Worm (Caenorhabditis elegans) whole organism, L3 larva: ENCODE measurements around the gene str-225.
A peak's percentile ranks its signal among the peaks of the same experiment; 100 is the strongest.

ENCODE experiments used
- ama-1 ChIP-seq: fragments of 150-350 bp; optimal IDR thresholded peaks from 2 replicates; lab custom pipeline; 2018
- ceh-28 ChIP-seq: fragments of 150-350 bp; optimal IDR thresholded peaks from 2 replicates; lab custom pipeline; 2014; ENCODE audit warnings: missing biosample characterization, missing genetic modification reagents, missing genetic modification characterization
- ceh-82 ChIP-seq: fragments of 150-350 bp; optimal IDR thresholded peaks from 2 replicates; lab custom pipeline; 2014; ENCODE audit warnings: missing biosample characterization, missing genetic modification characterization
- ceh-9 ChIP-seq: sonication (generic microtip); optimal IDR thresholded peaks from 2 replicates; lab custom pipeline; 2018; ENCODE audit warnings: missing biosample characterization, missing genetic modification characterization
- daf-12 ChIP-seq: fragments of 150-350 bp; optimal IDR thresholded peaks from 2 replicates; lab custom pipeline; 2014; ENCODE audit warnings: missing biosample characterization, missing genetic modification reagents, missing genetic modification characterization
- egl-27 ChIP-seq: sonication (generic microtip); optimal IDR thresholded peaks from 4 replicates; lab custom pipeline; 2017; ENCODE audit warnings: missing biosample characterization, missing genetic modification reagents, missing genetic modification characterization
- egl-5 ChIP-seq: fragments of 150-350 bp; optimal IDR thresholded peaks from 2 replicates; lab custom pipeline; 2017; ENCODE audit warnings: missing biosample characterization, missing genetic modification reagents, missing genetic modification characterization, inconsistent platforms
- elt-1 ChIP-seq: fragments of 150-350 bp; optimal IDR thresholded peaks from 2 replicates; lab custom pipeline; 2014; ENCODE audit warnings: missing biosample characterization, missing genetic modification characterization
- elt-2 ChIP-seq: sonication (generic microtip); optimal IDR thresholded peaks from 2 replicates; lab custom pipeline; 2016; ENCODE audit warnings: missing genetic modification reagents, mild to moderate bottlenecking, missing genetic modification characterization, missing compliant biosample characterization
- elt-3 ChIP-seq, 3 experiments: fragments of 150-350 bp in 1 of 3; sonication (generic microtip) in 2 of 3; optimal IDR thresholded peaks; 2 replicates in 2 of 3; 4 replicates in 1 of 3; lab custom pipeline; 2014 to 2017; ENCODE audit warnings: missing biosample characterization in 3 of 3, missing genetic modification characterization in 3 of 3
- eor-1 ChIP-seq, 2 experiments: fragments of 150-350 bp; optimal IDR thresholded peaks; 2 replicates each; lab custom pipeline; 2014 to 2018; ENCODE audit warnings: missing biosample characterization in 2 of 2, missing genetic modification characterization in 2 of 2
- fkh-10 ChIP-seq: sonication (generic microtip); optimal IDR thresholded peaks from 2 replicates; lab custom pipeline; 2017; ENCODE audit warnings: missing biosample characterization, missing genetic modification reagents, missing genetic modification characterization
- fkh-2 ChIP-seq: fragments of 150-350 bp; optimal IDR thresholded peaks from 2 replicates; lab custom pipeline; 2014; ENCODE audit warnings: missing biosample characterization, missing genetic modification reagents, missing genetic modification characterization
- lin-15B ChIP-seq: fragments of 150-350 bp; optimal IDR thresholded peaks from 2 replicates; lab custom pipeline; 2014; ENCODE audit warnings: missing biosample characterization, missing genetic modification characterization
- lin-39 ChIP-seq: fragments of 150-350 bp; optimal IDR thresholded peaks from 2 replicates; lab custom pipeline; 2018; ENCODE audit warnings: missing biosample characterization, missing genetic modification reagents, missing genetic modification characterization
- lsy-12 ChIP-seq: sonication (generic microtip); optimal IDR thresholded peaks from 2 replicates; lab custom pipeline; 2016; ENCODE audit warnings: mild to moderate bottlenecking, missing genetic modification characterization, missing compliant biosample characterization
- mml-1 ChIP-seq: fragments of 150-350 bp; sonication (generic microtip); optimal IDR thresholded peaks from 3 replicates; lab custom pipeline; 2014; ENCODE audit warnings: missing biosample characterization, missing genetic modification characterization
- nhr-11 ChIP-seq: fragments of 150-350 bp; optimal IDR thresholded peaks from 2 replicates; lab custom pipeline; 2014; ENCODE audit warnings: missing biosample characterization, missing genetic modification characterization
- nhr-12 ChIP-seq: fragments of 150-350 bp; optimal IDR thresholded peaks from 2 replicates; lab custom pipeline; 2014; ENCODE audit warnings: missing biosample characterization, missing genetic modification characterization
- nhr-237 ChIP-seq: fragments of 150-350 bp; optimal IDR thresholded peaks from 2 replicates; lab custom pipeline; 2014; ENCODE audit warnings: missing biosample characterization, missing genetic modification characterization
- nhr-28 ChIP-seq: fragments of 150-350 bp; optimal IDR thresholded peaks from 2 replicates; lab custom pipeline; 2014; ENCODE audit warnings: missing biosample characterization, missing genetic modification characterization
- nhr-43 ChIP-seq: sonication (generic microtip); optimal IDR thresholded peaks from 2 replicates; lab custom pipeline; 2016; ENCODE audit warnings: mild to moderate bottlenecking, missing genetic modification characterization, missing compliant biosample characterization; ENCODE audit not compliant: poor library complexity, severe bottlenecking
- nhr-67 ChIP-seq: fragments of 150-350 bp; optimal IDR thresholded peaks from 2 replicates; lab custom pipeline; 2014; ENCODE audit warnings: missing biosample characterization, missing genetic modification characterization
- nhr-76 ChIP-seq: fragments of 150-350 bp; sonication (generic microtip); optimal IDR thresholded peaks from 5 replicates; lab custom pipeline; 2014; ENCODE audit warnings: missing biosample characterization, missing genetic modification characterization
- nhr-77 ChIP-seq: fragments of 150-350 bp; optimal IDR thresholded peaks from 2 replicates; lab custom pipeline; 2014; ENCODE audit warnings: missing biosample characterization, missing genetic modification characterization
- pha-4 ChIP-seq: fragments of 150-350 bp; optimal IDR thresholded peaks from 2 replicates; lab custom pipeline; 2014; ENCODE audit warnings: missing biosample characterization, missing genetic modification reagents, missing genetic modification characterization
- pqm-1 ChIP-seq: fragments of 150-350 bp; optimal IDR thresholded peaks from 2 replicates; lab custom pipeline; 2017; ENCODE audit warnings: missing biosample characterization, missing genetic modification characterization, inconsistent platforms
- sea-2 ChIP-seq: fragments of 150-350 bp; sonication (generic microtip); optimal IDR thresholded peaks from 4 replicates; lab custom pipeline; 2014; ENCODE audit warnings: missing biosample characterization, missing genetic modification reagents, missing genetic modification characterization
- skn-1 ChIP-seq: fragments of 150-350 bp; optimal IDR thresholded peaks from 2 replicates; lab custom pipeline; 2014; ENCODE audit warnings: missing biosample characterization, missing genetic modification characterization
- snpc-4 ChIP-seq: fragments of 150-350 bp; optimal IDR thresholded peaks from 2 replicates; lab custom pipeline; 2014; ENCODE audit warnings: missing biosample characterization, missing genetic modification characterization
- tbx-2 ChIP-seq: sonication (generic microtip); optimal IDR thresholded peaks from 2 replicates; lab custom pipeline; 2016; ENCODE audit warnings: mild to moderate bottlenecking, missing genetic modification characterization, missing compliant biosample characterization
- unc-39 ChIP-seq: sonication (generic microtip); optimal IDR thresholded peaks from 4 replicates; lab custom pipeline; 2017; ENCODE audit warnings: missing biosample characterization, missing genetic modification characterization
- unc-62 ChIP-seq: fragments of 150-350 bp; sonication (generic microtip); optimal IDR thresholded peaks from 4 replicates; lab custom pipeline; 2014; ENCODE audit warnings: missing biosample characterization, missing genetic modification reagents, missing genetic modification characterization
- zag-1 ChIP-seq: fragments of 150-350 bp; optimal IDR thresholded peaks from 2 replicates; lab custom pipeline; 2014; ENCODE audit warnings: missing biosample characterization, missing genetic modification characterization
- ztf-11 ChIP-seq: fragments of 150-350 bp; optimal IDR thresholded peaks from 2 replicates; lab custom pipeline; 2014; ENCODE audit warnings: missing biosample characterization, missing genetic modification characterization

str-225 gene

DNA sequence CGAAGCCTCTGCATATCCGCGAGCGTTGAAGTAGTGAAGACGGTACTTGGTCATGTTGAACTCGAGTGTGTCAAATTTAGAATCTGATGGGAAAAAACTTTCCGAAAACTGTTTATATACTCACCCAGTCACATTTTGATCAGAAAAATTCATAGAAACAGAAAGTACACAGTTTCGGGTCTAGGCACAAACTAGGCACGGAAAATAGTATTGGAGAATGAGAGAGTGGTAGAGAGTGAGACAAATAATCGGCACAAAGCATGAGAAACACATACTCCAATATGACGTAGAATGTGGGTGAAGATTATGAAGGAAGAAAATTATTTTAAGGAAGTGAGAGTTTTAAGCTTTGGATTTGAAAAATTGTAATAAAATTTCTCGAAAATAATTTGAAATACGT is 39.2 kb upstream of the str-225 start, which contains the start of gene gst-33:
Gene gst-33 (minus strand): TSS at position 127 of the 400 bp plus-strand sequence.
- TF ChIP-seq pqm-1 (tag; lab: Kevin White, UChicago) (peak; percentile 67), ceh-28 (tag; lab: Kevin White, UChicago) (peak; percentile 4), nhr-43 (peak; percentile 18), eor-1 (tag; optimal IDR thresholded peaks at IDR 0.05; lab: Kevin White, UChicago) (no peak), elt-2 (tag; lab: Kevin White, UChicago) (peak; percentile 63)

DNA sequence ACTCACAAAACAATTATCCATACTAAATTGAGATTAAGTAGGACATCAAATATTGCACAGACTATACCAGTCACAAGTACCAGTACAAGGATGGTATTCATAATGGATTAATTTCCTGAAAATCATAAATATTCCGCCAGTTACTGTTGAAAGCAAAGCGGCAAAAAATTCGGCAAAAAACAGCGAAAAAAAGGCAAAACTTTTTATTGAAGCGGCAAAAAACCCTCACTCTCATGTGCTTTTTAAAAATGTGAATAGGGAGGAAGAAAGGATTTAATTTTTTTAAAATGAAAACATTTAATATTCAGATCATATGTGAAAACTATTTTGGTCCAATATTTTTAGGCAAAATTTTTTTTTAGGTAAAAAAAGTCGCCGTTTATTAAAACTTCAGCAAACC is 36.8 kb upstream of the str-225 start, which contains the start of gene srbc-29:
Gene srbc-29 (minus strand): TSS at position 101 of the 400 bp plus-strand sequence.
- TF ChIP-seq snpc-4 (no peak), elt-3 (tag; optimal IDR thresholded peaks at IDR 0.05; lab: Kevin White, UChicago) (no peak), skn-1 (tag; lab: Kevin White, UChicago) (no peak), egl-5 (tag; lab: Kevin White, UChicago) (no peak), ceh-9 (tag; lab: Kevin White, UChicago) (no peak), fkh-10 (GFP tag; lab: Kevin White, UChicago) (no peak), sea-2 (GFP tag; lab: Kevin White, UChicago) (no peak), elt-2 (tag; lab: Kevin White, UChicago) (no peak), nhr-11 (no peak), egl-27 (tag; lab: Kevin White, UChicago) (no peak), elt-1 (tag; lab: Kevin White, UChicago) (no peak), ztf-11 (no peak), mml-1 (tag; lab: Kevin White, UChicago) (no peak), nhr-76 (tag; lab: Kevin White, UChicago) (no peak), pha-4 (tag; lab: Kevin White, UChicago) (no peak), tbx-2 (no peak), nhr-77 (tag; lab: Kevin White, UChicago) (no peak)

DNA sequence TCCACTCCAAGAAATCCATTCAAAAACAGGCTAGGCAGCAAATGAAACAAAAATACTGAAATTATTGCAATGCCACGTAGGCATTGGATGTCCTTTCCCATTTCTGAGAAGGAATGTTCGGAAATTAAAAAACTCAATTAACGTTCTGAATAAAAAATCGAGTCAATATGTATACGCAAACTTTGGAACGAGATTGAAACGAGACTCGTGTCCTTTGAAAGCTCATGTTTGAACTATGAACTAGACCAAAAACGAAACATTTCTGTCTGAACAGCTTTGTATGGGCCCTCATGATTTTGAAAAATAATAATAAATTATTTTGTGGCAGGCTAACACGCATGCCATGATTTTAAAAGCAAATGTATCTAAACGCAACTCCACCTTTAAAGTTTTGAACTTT is 32.6 kb upstream of the str-225 start, which contains the start of gene oac-2:
Gene oac-2 (minus strand): TSS at position 101 of the 400 bp plus-strand sequence.
- no peak for TF ChIP-seq ceh-82 (tag; lab: Kevin White, UChicago)
- TF ChIP-seq lsy-12 (tag; lab: Kevin White, UChicago): no peak
- TF ChIP-seq lin-15B: no peak
- no peak for TF ChIP-seq mml-1 (tag; lab: Kevin White, UChicago)
- TF ChIP-seq fkh-2 (tag; lab: Kevin White, UChicago): no peak
- TF ChIP-seq fkh-10 (GFP tag; lab: Kevin White, UChicago): no peak
- TF ChIP-seq nhr-12 (tag; lab: Kevin White, UChicago): no peak
- TF ChIP-seq nhr-76 (tag; lab: Kevin White, UChicago): no peak
- no peak for TF ChIP-seq nhr-28 (tag; lab: Kevin White, UChicago)
- no peak for TF ChIP-seq ceh-9 (tag; lab: Kevin White, UChicago)
- no peak for TF ChIP-seq pqm-1 (tag; lab: Kevin White, UChicago)
- TF ChIP-seq tbx-2: no peak
- TF ChIP-seq zag-1 (tag; lab: Kevin White, UChicago): no peak
- no peak for TF ChIP-seq ceh-28 (tag; lab: Kevin White, UChicago)
- TF ChIP-seq lin-39 (tag; lab: Kevin White, UChicago): no peak
- no peak for TF ChIP-seq nhr-67 (tag; lab: Kevin White, UChicago)

DNA sequence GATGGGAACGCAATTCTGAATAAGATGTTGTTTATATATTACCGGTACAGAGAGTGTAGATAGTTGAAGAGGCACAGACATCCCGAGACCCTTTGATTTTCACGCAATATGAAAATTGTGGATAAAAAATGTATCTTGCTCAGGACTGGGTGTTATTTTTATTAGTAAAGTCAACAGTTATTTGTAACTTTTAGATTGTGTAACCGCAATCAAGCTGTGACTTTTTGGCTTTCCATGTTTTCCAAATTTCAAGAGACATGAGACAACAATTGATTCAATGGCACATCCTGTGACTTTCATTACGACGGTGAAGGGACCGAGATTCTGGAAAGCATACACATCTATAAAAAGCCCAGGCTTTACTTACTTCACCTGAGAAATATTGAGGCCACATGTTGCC is 31.4 kb upstream of the str-225 start:
- no peak for TF ChIP-seq snpc-4
- TF ChIP-seq unc-62: no peak
- TF ChIP-seq ceh-28 (tag; lab: Kevin White, UChicago): no peak
- no peak for TF ChIP-seq fkh-2 (tag; lab: Kevin White, UChicago)
- TF ChIP-seq nhr-237: no peak
- TF ChIP-seq elt-1 (tag; lab: Kevin White, UChicago): no peak
- no peak for TF ChIP-seq egl-27 (tag; lab: Kevin White, UChicago)
- no peak for TF ChIP-seq daf-12
- no peak for TF ChIP-seq ama-1 (lab: Kevin White, UChicago)
- TF ChIP-seq unc-39 (tag; lab: Kevin White, UChicago): no peak
- TF ChIP-seq eor-1 (tag; optimal IDR thresholded peaks at IDR 0.05; lab: Kevin White, UChicago): no peak
- TF ChIP-seq zag-1 (tag; lab: Kevin White, UChicago): no peak
- TF ChIP-seq egl-5 (tag; lab: Kevin White, UChicago): no peak
- no peak for TF ChIP-seq pha-4 (tag; lab: Kevin White, UChicago)
- TF ChIP-seq nhr-67 (tag; lab: Kevin White, UChicago): no peak
- no peak for TF ChIP-seq ceh-9 (tag; lab: Kevin White, UChicago)
- no peak for TF ChIP-seq tbx-2
